In the genomic region with DNA sequence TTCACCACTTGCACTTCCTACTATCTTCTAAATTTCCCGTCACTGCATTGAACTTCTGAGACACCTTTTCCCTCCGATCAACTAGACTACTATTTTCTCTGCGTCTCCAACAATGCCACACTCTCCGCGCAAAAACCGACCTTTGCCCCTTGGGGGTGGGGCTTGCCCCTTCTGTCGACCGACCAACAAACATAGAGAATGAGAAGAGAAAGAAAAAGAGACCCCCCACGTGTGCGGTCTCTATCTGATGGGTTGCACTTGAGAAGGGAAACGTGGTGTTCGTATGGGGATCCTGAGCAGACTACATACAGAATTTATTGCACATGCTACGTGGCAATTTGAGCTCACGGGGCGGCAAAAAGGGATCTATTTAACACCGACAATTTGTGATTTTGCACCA, we compare ENCODE assay signal across 3 worm cellular contexts.
TF ChIP-seq lines count a peak whose summit lies in the region.

No protein-coding gene starts in this region.

TF ChIP-seq in whole organism, L4 larva, 104 proteins besides CTCF, POLR2A, EP300 and RAD21 (continued from another document):
- TF ChIP-seq mxl-2 (GFP tag; conservative IDR thresholded peaks at IDR 0.05; lab: Robert Waterston, UW) = 0 out of 2 replicates have a peak, but pooled peaks have one; percentile 22
- TF ChIP-seq nhr-77 (tag; optimal IDR thresholded peaks at IDR 0.05; lab: Kevin White, UChicago) = no peak
- TF ChIP-seq Y48G9A.11 (GFP tag; IDR thresholded peaks at IDR 0.05; lab: Robert Waterston, UW) = no peak
- no peak for TF ChIP-seq lin-39 (tag; optimal IDR thresholded peaks at IDR 0.05; lab: Kevin White, UChicago)
- TF ChIP-seq ces-1 (GFP tag; optimal IDR thresholded peaks at IDR 0.05; lab: Kevin White, UChicago) = no peak
- no peak for TF ChIP-seq T26A8.4 (GFP tag; IDR thresholded peaks at IDR 0.05; lab: Robert Waterston, UW)
- no peak for TF ChIP-seq daf-16 (GFP tag; optimal IDR thresholded peaks at IDR 0.05; lab: Kevin White, UChicago)
- peak; percentile 38 for TF ChIP-seq daf-16 (tag; optimal IDR thresholded peaks at IDR 0.05; lab: Kevin White, UChicago)

TF ChIP-seq in whole organism, late embryonic, 69 proteins besides CTCF, POLR2A, EP300 and RAD21 (continued from another document):
- no peak for TF ChIP-seq T23F11.4 (GFP tag; optimal IDR thresholded peaks at IDR 0.05; lab: Kevin White, UChicago)
- TF ChIP-seq fax-1 (tag; optimal IDR thresholded peaks at IDR 0.05; lab: Kevin White, UChicago) = peak; percentile 8
- TF ChIP-seq nfya-1 (tag; optimal IDR thresholded peaks at IDR 0.05; lab: Kevin White, UChicago) = peak; percentile 52
- no peak for TF ChIP-seq lim-6 (tag; optimal IDR thresholded peaks at IDR 0.05; lab: Kevin White, UChicago)
- TF ChIP-seq hlh-30 (tag; optimal IDR thresholded peaks at IDR 0.05; lab: Kevin White, UChicago; ENCODE audit: insufficient read depth) = peak; percentile 67
- TF ChIP-seq sdc-2 (tag; optimal IDR thresholded peaks at IDR 0.05; lab: Kevin White, UChicago) = peak; percentile 61
- TF ChIP-seq Y22D7AL.16 (tag; optimal IDR thresholded peaks at IDR 0.05; lab: Kevin White, UChicago) = no peak
- TF ChIP-seq ahr-1 (tag; optimal IDR thresholded peaks at IDR 0.05; lab: Kevin White, UChicago) = no peak
- no peak for TF ChIP-seq F13H6.1 (tag; optimal IDR thresholded peaks at IDR 0.05; lab: Kevin White, UChicago)
- no peak for TF ChIP-seq unc-86 (tag; optimal IDR thresholded peaks at IDR 0.05; lab: Kevin White, UChicago)
- peak; percentile 46 for TF ChIP-seq ceh-34 (tag; optimal IDR thresholded peaks at IDR 0.05; lab: Kevin White, UChicago)
- TF ChIP-seq dve-1 (tag; optimal IDR thresholded peaks at IDR 0.05; lab: Kevin White, UChicago) = no peak
- TF ChIP-seq npax-4 (tag; optimal IDR thresholded peaks at IDR 0.05; lab: Kevin White, UChicago) = no peak
- peak; percentile 31 for TF ChIP-seq fkh-6 (tag; optimal IDR thresholded peaks at IDR 0.05; lab: Kevin White, UChicago)
- no peak for TF ChIP-seq pqm-1 (tag; optimal IDR thresholded peaks at IDR 0.05; lab: Kevin White, UChicago)
- TF ChIP-seq sox-2 (GFP tag; IDR thresholded peaks at IDR 0.05; lab: Robert Waterston, UW) = no peak
- peak; percentile 27 for TF ChIP-seq ceh-18 (tag; optimal IDR thresholded peaks at IDR 0.05; lab: Kevin White, UChicago)
- TF ChIP-seq C38D4.7 (GFP tag; optimal IDR thresholded peaks at IDR 0.05; lab: Kevin White, UChicago) = no peak
- no peak for TF ChIP-seq pha-2 (tag; optimal IDR thresholded peaks at IDR 0.05; lab: Kevin White, UChicago)
- no peak for TF ChIP-seq pax-1 (tag; optimal IDR thresholded peaks at IDR 0.05; lab: Kevin White, UChicago)
- TF ChIP-seq ceh-30 (tag; optimal IDR thresholded peaks at IDR 0.05; lab: Kevin White, UChicago) = no peak
- no peak for TF ChIP-seq pros-1 (tag; optimal IDR thresholded peaks at IDR 0.05; lab: Kevin White, UChicago)
- peak; percentile 35 for TF ChIP-seq rnt-1 (tag; optimal IDR thresholded peaks at IDR 0.05; lab: Kevin White, UChicago)

TF ChIP-seq in whole organism, mixed stage, embryonic, 35 proteins besides CTCF, POLR2A, EP300 and RAD21 (continued from another document):
- TF ChIP-seq M03D4.4 (tag; optimal IDR thresholded peaks at IDR 0.05; lab: Kevin White, UChicago) (peak; percentile 50), snpc-4 (tag; optimal IDR thresholded peaks at IDR 0.05; lab: Kevin White, UChicago) (no peak), nhr-12 (tag; optimal IDR thresholded peaks at IDR 0.05; lab: Kevin White, UChicago) (no peak), ceh-39 (tag; optimal IDR thresholded peaks at IDR 0.05; lab: Kevin White, UChicago) (no peak), nhr-28 (tag; optimal IDR thresholded peaks at IDR 0.05; lab: Kevin White, UChicago) (no peak)
